Fruit fly (Drosophila melanogaster) whole organism, larva: ENCODE data around the gene Sur.
A peak's percentile ranks its signal among the peaks of the same experiment; 100 is the strongest.

ENCODE experiments used
- noc ChIP-seq: fragments of 200-800 bp; sonication (Bioruptor generic); optimal IDR thresholded peaks from 3 replicates; lab custom pipeline; 2019; ENCODE audit warnings: missing biosample characterization, mild to moderate bottlenecking, missing genetic modification characterization, moderate library complexity

Gene Sur

DNA sequence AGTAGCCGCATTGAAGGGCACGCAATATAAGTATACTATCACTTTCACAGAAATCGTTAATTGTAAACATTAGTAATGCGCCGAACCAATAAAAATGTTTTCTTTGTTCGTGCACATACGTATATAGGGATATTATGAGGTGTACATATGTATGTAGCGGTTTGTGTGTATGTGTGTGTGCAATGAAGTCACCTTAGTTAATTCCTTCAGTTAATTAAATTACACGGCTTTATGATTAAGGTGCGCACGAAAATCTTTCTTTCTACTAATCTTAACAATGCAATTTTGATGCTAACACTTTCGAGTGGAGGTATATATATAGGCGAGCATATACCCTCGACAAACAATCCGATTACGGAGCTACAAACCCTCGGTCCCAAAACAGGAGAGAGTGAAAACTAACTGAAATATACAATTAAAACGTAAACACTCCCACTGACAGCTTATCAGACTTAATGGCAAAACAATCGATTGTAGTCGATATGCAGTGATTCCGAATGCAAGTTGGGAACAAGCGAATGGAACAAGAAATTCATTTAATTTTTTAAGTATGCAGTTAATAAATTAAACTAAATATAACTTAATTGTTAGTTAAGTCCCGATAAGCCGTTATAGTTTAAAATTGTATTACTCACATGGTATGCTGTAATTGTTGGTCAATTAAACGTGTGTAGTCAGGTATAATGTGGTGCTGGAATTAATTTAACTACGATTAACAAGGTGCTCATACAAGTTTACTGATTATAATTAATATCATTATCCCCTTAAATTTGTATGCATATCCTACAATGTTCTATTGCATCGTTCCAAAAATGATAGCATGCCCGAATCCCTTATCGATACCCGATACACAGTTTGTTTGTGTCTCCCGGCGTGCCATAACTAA is 21.8 kb upstream of the Sur start, which contains the start of the genes Npc1a and Prosalpha6:
Gene Npc1a (minus strand): TSS at position 716 of the 886 bp plus-strand sequence.
Gene Prosalpha6 (plus strand): TSS at position 851 of the 886 bp plus-strand sequence.
- TF ChIP-seq noc (tag; lab: Kevin White, UChicago): no peak

DNA sequence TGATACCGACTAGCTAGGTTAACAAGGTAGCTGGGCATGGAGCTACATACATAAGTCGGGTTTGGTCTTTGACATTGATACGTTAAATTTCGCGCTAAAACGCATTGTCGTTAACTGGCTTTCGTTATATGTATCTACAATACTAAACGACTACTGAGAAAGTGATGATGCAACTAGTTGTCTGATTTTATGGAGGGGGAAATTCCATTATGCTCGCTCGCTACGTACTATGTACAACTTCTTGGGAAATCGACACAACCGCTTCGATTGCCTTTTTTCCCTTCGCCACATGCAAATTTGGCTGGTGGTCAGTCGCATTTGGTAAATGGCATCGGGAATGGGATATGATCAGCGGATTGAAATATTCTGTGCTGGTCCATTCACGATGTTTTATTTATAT is 21.1 kb upstream of the Sur start:
- TF ChIP-seq noc (tag; lab: Kevin White, UChicago): no peak

- no peak for TF ChIP-seq noc (tag; lab: Kevin White, UChicago)
Observed at dm6 chr2L:10210631-10211557, 12.0 kb upstream of the Sur start, which contains the start of the genes CG5727 and ath. Gene CG5727 (minus strand): TSS chr2L:10210681. Gene ath (plus strand): TSS chr2L:10211143.

dm6 chr2L:10208799-10209794 is 10.2 kb upstream of the Sur start, which contains the start of gene CG5731:
Gene CG5731 (minus strand): TSS chr2L:10209744.
- no peak for TF ChIP-seq noc (tag; lab: Kevin White, UChicago)

DNA sequence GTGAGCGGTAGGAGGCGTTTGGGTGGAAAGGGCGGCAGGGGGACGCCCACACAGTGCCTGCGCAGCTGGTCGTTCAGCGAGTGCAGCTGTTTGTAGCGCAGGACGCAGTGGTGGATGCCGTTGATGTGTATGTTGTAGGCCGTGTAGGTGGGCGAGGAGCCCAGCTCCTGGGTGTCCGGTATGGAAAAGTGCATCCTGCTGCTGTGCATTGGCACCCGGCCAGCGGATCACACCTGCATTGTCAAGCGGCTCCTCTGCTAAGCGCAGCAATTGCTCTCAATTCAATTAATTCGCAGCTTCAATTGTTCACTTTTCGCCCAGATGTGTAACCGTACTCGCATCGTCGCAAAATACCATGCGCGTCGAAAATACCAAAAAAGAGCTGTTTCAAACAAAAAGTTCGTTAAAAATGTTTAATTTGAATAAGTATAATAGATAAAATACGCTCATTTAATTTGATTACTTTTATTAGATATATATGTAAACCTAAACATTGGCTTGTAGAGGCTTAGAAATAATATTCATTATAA is 7.8 kb upstream of the Sur start, which contains the start of gene Snx17:
Gene Snx17 (minus strand): TSS at position 329 of the 530 bp plus-strand sequence.
- TF ChIP-seq noc (tag; lab: Kevin White, UChicago): no peak

DNA sequence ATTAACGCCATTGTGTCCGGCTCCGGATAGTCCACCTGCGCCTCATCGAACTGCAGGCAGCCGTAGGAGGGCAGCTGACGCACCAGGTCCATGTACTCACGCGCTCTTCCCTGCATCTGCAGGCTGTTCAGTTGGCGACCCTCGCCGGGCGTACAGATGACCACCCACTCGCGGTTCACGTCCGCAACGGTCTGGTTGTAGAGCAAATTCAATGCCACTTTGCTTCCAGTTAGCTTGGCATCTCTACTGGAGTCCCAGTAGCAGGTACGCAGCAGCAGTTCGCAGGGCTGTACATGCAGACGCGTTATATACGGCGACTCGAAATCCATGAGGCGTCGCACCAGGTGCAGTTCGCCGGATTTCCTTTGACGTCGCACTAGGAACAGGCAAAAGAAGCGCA is 7.0 kb upstream of the Sur start:
- TF ChIP-seq noc (tag; lab: Kevin White, UChicago): no peak

DNA sequence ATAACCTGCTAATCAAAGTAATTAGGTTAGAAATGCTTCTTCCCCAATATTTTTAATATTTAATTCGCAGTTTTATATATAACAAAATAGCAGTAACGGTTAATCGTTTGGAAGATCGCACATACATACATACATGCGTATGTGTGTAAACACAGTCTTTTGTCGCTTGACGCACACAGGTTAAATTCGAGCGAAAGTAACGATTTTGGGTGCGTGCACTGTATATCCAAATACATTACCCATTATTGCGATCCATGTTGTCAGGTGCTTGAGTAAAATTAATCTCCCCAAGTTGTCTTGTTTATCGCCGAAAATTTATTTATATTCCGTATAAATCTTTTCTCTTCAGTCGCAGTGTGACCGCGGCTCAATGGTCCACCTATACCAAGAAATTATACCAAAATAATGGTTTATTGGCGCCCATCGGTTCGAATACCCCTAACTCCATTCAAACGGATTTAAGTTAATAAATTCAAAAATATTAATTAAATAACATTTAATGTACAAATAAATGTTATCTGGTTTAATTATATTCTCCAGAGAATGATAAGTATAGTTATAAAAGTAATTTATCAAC is 5.1 kb upstream of the Sur start, which contains the start of gene CG34159:
Gene CG34159 (minus strand): TSS at position 385 of the 577 bp plus-strand sequence.
- TF ChIP-seq noc (tag; lab: Kevin White, UChicago): peak; percentile 13

DNA sequence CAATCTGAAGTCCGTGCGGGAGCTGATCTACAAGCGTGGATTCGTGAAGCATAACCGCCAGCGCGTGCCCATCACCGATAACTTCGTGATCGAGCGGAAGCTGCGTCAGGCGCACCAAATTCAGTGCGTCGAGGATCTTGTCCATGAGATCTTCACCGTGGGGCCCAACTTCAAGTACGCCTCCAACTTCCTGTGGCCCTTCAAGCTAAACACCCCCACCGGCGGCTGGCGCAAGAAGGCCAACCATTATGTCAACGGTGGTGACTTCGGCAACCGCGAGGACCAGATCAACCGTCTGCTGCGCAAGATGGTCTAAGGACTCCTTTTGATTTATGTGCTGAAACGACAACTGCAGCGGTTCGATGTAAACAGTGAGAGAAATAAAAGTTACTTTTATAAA is 2.8 kb upstream of the Sur start:
- TF ChIP-seq noc (tag; lab: Kevin White, UChicago): no peak

- peak; percentile 88 for TF ChIP-seq noc (tag; lab: Kevin White, UChicago)
Observed at dm6 chr2L:10200847-10201246, 1.9 kb upstream of the Sur start, which contains the start of the genes Ripalpha and RpL7. Gene Ripalpha (minus strand): TSS chr2L:10200974. Gene RpL7 (plus strand): TSS chr2L:10201004.

DNA sequence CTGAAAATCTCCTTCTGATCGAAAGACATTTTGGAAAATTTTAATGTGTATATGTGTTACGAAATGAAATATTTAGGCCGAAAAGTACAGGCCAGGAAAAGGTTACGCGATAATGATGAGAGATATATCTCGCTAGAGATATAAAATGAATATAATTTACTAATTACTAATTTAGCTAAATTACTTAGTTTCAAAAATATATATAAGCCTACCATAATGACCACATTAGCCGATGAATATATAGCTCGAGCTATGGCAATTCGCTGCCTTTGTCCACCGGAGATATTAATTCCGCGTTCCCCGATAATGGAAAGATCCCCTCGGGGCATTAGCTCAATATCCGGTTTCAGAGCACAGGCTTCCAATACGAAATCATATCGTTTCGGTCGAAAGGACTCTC is 7.5 kb downstream of the Sur start, which contains the start of gene Fum4:
Gene Fum4 (minus strand): TSS at position 101 of the 400 bp plus-strand sequence.
- TF ChIP-seq noc (tag; lab: Kevin White, UChicago): no peak

dm6 chr2L:10180182-10180779 is 18.6 kb downstream of the Sur start, which contains the start of gene CG44153:
Gene CG44153 (minus strand): TSS chr2L:10180256.
- TF ChIP-seq noc (tag; lab: Kevin White, UChicago): no peak

DNA sequence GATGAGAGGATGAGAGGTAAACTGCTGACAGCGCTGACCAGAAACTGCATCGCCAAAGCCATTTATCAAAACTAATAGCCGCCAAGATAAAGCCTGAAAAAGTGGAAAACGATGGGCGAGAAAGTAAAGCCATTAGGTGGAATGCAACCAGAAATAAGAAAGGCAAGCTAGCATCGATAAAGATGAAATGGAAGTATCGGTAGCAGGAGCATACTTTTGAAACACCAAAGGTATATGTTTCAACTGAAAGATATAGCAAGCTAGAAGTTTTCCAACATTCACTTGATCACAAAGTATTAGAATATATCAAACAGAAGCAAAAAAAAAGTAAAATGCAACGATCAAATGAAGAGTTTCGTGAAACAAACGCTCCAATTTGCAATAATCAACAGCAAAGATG is 26.5 kb downstream of the Sur start, which contains the start of gene CG13137:
Gene CG13137 (plus strand): TSS at position 301 of the 400 bp plus-strand sequence.
- TF ChIP-seq noc (tag; lab: Kevin White, UChicago): no peak

dm6 chr2L:10154395-10154794 is 44.5 kb downstream of the Sur start:
- no peak for TF ChIP-seq noc (tag; lab: Kevin White, UChicago)
